Worm (Caenorhabditis elegans): ENCODE measurements around the gene Y110A2AL.6.
"Not testable (repeated sequence)": the region's sequence is repeated elsewhere in the genome, so short reads cannot be mapped to it uniquely, and the experiment has no call there.

The Y110A2AL.6 gene

ce11 chrII:2861385-2862099 is 20.1 kb upstream of the Y110A2AL.6 start:
- peak; percentile 6 for TF ChIP-seq dao-5 (tag; optimal IDR thresholded peaks at IDR 0.05)
- TF ChIP-seq him-1 (tag; optimal IDR thresholded peaks at IDR 0.05) = no peak

ce11 chrII:2859873-2860821 is 18.7 kb upstream of the Y110A2AL.6 start:
- TF ChIP-seq dao-5 (tag; optimal IDR thresholded peaks at IDR 0.05) (peak; percentile 26), him-1 (tag; optimal IDR thresholded peaks at IDR 0.05) (no peak), W03F9.2 (tag; optimal IDR thresholded peaks at IDR 0.05) (no peak)

- TF ChIP-seq W03F9.2 (tag; optimal IDR thresholded peaks at IDR 0.05) (no peak), him-1 (tag; optimal IDR thresholded peaks at IDR 0.05) (no peak), dao-5 (tag; optimal IDR thresholded peaks at IDR 0.05) (no peak)
These were observed 17.9 kb upstream of the Y110A2AL.6 start for ce11 chrII:2859315-2859714.

- TF ChIP-seq him-1 (tag; optimal IDR thresholded peaks at IDR 0.05) (no peak), W03F9.2 (tag; optimal IDR thresholded peaks at IDR 0.05) (no peak), dao-5 (tag; optimal IDR thresholded peaks at IDR 0.05) (no peak)
These were observed 17.4 kb upstream of the Y110A2AL.6 start for ce11 chrII:2858851-2859250.

ce11 chrII:2857559-2857958 is 16.1 kb upstream of the Y110A2AL.6 start:
- TF ChIP-seq him-1 (tag; optimal IDR thresholded peaks at IDR 0.05) = no peak
- no peak for TF ChIP-seq dao-5 (tag; optimal IDR thresholded peaks at IDR 0.05)
- TF ChIP-seq W03F9.2 (tag; optimal IDR thresholded peaks at IDR 0.05) = no peak

- TF ChIP-seq dao-5 (tag; optimal IDR thresholded peaks at IDR 0.05) (no peak), W03F9.2 (tag; optimal IDR thresholded peaks at IDR 0.05) (no peak), him-1 (tag; optimal IDR thresholded peaks at IDR 0.05) (no peak)
These were observed 14.7 kb upstream of the Y110A2AL.6 start for ce11 chrII:2856114-2856513.

ce11 chrII:2854794-2855193 is 13.4 kb upstream of the Y110A2AL.6 start:
- TF ChIP-seq him-1 (tag; optimal IDR thresholded peaks at IDR 0.05) (no peak), W03F9.2 (tag; optimal IDR thresholded peaks at IDR 0.05) (no peak), dao-5 (tag; optimal IDR thresholded peaks at IDR 0.05) (no peak)

- TF ChIP-seq him-1 (tag; optimal IDR thresholded peaks at IDR 0.05) (no peak), dao-5 (tag; optimal IDR thresholded peaks at IDR 0.05) (no peak), W03F9.2 (tag; optimal IDR thresholded peaks at IDR 0.05) (no peak)
These were observed 12.3 kb upstream of the Y110A2AL.6 start for ce11 chrII:2853767-2854166.

ce11 chrII:2852493-2852892 is 11.1 kb upstream of the Y110A2AL.6 start, which contains the start of gene ptc-3:
Gene ptc-3 (minus strand): TSS chrII:2852593.
- TF ChIP-seq him-1 (tag; optimal IDR thresholded peaks at IDR 0.05) = no peak
- no peak for TF ChIP-seq dao-5 (tag; optimal IDR thresholded peaks at IDR 0.05)
- no peak for TF ChIP-seq W03F9.2 (tag; optimal IDR thresholded peaks at IDR 0.05)

- no peak for TF ChIP-seq dao-5 (tag; optimal IDR thresholded peaks at IDR 0.05)
- TF ChIP-seq him-1 (tag; optimal IDR thresholded peaks at IDR 0.05) = no peak
- TF ChIP-seq W03F9.2 (tag; optimal IDR thresholded peaks at IDR 0.05) = no peak
These were observed 5.1 kb upstream of the Y110A2AL.6 start for ce11 chrII:2846552-2846951.

- TF ChIP-seq him-1 (tag; optimal IDR thresholded peaks at IDR 0.05) (no peak), W03F9.2 (tag; optimal IDR thresholded peaks at IDR 0.05) (no peak), dao-5 (tag; optimal IDR thresholded peaks at IDR 0.05) (no peak)
These were observed 4.2 kb upstream of the Y110A2AL.6 start for ce11 chrII:2845674-2846073.

- TF ChIP-seq him-1 (tag; optimal IDR thresholded peaks at IDR 0.05) (no peak), W03F9.2 (tag; optimal IDR thresholded peaks at IDR 0.05) (no peak), dao-5 (tag; optimal IDR thresholded peaks at IDR 0.05) (no peak)
These were observed 1.7 kb upstream of the Y110A2AL.6 start, which contains the start of gene Y110A2AL.7 for ce11 chrII:2843088-2843487. Gene Y110A2AL.7 (minus strand): TSS chrII:2843188.

- not testable (repeated sequence) for TF ChIP-seq W03F9.2, dao-5, him-1 (tag; optimal IDR thresholded peaks at IDR 0.05)
These were observed 2.4 kb downstream of the Y110A2AL.6 start, which contains the start of gene Y110A2AL.4 for ce11 chrII:2839004-2839403. Gene Y110A2AL.4 (plus strand): TSS chrII:2839304.

ce11 chrII:2836853-2837252 is 4.6 kb downstream of the Y110A2AL.6 start, which contains the start of gene K12H6.7:
Gene K12H6.7 (minus strand): TSS chrII:2836953.
- no peak for TF ChIP-seq him-1 (tag; optimal IDR thresholded peaks at IDR 0.05)
- TF ChIP-seq dao-5 (tag; optimal IDR thresholded peaks at IDR 0.05) = no peak
- TF ChIP-seq W03F9.2 (tag; optimal IDR thresholded peaks at IDR 0.05) = no peak
